Worm (Caenorhabditis elegans): ENCODE results near the gene mam-5.

Gene mam-5

DNA sequence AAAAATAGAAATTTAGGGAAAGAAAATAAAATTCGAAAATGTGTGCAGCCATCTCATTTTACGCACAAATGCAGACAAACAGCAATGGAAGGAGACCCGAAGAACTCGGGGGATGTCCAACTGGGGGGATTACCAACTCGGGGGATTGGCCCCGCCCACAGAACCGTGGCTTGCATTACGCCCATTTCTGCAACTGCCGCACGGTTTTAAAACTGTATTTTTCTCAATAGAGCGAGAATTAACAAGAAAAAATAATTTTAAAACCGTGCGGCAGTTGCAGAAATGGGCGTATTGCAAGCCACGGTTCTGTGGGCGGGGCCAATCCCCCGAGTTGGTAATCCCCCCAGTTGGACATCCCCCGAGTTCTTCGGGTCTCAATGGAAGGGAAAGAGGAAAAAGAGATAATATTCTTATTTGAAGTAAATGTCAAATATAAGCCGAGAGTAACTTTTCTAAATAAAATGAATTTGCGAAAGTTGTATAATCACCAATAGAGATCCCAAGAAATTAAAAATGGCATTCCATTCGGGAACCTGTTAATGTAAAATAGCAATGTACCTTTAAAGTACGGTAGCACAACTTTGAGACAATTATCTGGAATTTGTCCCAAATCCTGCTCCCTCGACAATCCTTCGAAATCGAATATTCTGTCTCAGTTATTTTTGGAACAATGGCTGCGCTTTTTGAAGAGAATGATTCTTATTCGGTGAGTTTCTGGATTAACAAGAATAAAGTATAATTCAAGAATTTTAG, 28.4 kb downstream of the mam-5 start, which contains the start of the genes ruvb-1 and tofu-1 (continued):
- TF ChIP-seq ztf-7 (tag; optimal IDR thresholded peaks at IDR 0.05): peak; percentile 35
- TF ChIP-seq spr-1 (tag; optimal IDR thresholded peaks at IDR 0.05): peak; percentile 56
- peak; percentile 0 to 4 for TF ChIP-seq mdl-1 (tag; optimal IDR thresholded peaks at IDR 0.05)
- TF ChIP-seq nhr-102 (tag; optimal IDR thresholded peaks at IDR 0.05): peak; percentile 58
- peak; percentile 78 for TF ChIP-seq rbr-2 (tag; optimal IDR thresholded peaks at IDR 0.05)
- peak; percentile 50 for TF ChIP-seq nhr-28 (tag; optimal IDR thresholded peaks at IDR 0.05)
- peak; percentile 63 for TF ChIP-seq hlh-30 (tag; optimal IDR thresholded peaks at IDR 0.05; ENCODE audit: insufficient read depth)
- 0 out of 2 replicates have a peak, but pooled peaks have one; percentile 38 for TF ChIP-seq lin-29 (GFP tag; IDR thresholded peaks at IDR 0.05)
- peak; percentile 88 for TF ChIP-seq dve-1 (tag; optimal IDR thresholded peaks at IDR 0.05; ENCODE audit: insufficient read depth)
- peak; percentile 71 for TF ChIP-seq ctbp-1 (GFP tag; IDR thresholded peaks at IDR 0.05)

DNA sequence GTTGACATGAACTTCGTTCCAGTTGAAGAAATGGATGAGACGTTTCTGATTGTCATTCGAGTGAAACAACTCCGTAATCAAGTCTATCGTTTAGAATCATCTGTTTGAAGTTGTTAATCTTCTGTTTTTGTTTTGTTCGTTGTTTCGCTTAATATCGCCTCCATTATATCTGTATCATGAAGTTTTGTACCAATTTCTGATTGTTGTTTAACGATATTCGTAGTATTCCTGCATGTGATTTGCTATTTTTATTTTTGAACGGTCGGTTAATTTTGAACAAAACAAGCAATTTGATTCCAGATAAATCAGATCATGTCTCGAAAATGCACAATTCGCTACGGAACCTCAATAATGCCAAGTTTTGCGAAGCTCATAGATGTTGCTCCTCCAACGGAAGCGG, 30.1 kb downstream of the mam-5 start, which contains the start of gene C27H6.9:
Gene C27H6.9 (plus strand): TSS at position 301 of the 400 bp plus-strand sequence.
- no peak for TF ChIP-seq dmd-9 (GFP tag; IDR thresholded peaks at IDR 0.05)
- no peak for TF ChIP-seq unc-62 (GFP tag; optimal IDR thresholded peaks at IDR 0.05 in 1 of 2)
- TF ChIP-seq unc-62 (tag; optimal IDR thresholded peaks at IDR 0.05): no peak

- TF ChIP-seq ZK337.2 (GFP tag; IDR thresholded peaks at IDR 0.05): no peak
- TF ChIP-seq aly-2 (tag; optimal IDR thresholded peaks at IDR 0.05): no peak
- TF ChIP-seq D1046.2 (GFP tag; IDR thresholded peaks at IDR 0.05): no peak
- TF ChIP-seq dve-1 (tag; optimal IDR thresholded peaks at IDR 0.05; ENCODE audit: insufficient read depth): peak; percentile 33
- 0 out of 2 replicates have a peak, but pooled peaks have one; percentile 20 for TF ChIP-seq egl-43 (GFP tag; IDR thresholded peaks at IDR 0.05)
- TF ChIP-seq R02D3.7 (tag; optimal IDR thresholded peaks at IDR 0.05): no peak
- no peak for TF ChIP-seq Y5F2A.4 (GFP tag; optimal IDR thresholded peaks at IDR 0.05)
- TF ChIP-seq fkh-10 (GFP tag; optimal IDR thresholded peaks at IDR 0.05): no peak
- TF ChIP-seq nhr-111 (GFP tag; optimal IDR thresholded peaks at IDR 0.05): no peak
- no peak for TF ChIP-seq nhr-28 (tag; optimal IDR thresholded peaks at IDR 0.05)
- TF ChIP-seq spr-3 (GFP tag; optimal IDR thresholded peaks at IDR 0.05): no peak
- TF ChIP-seq pha-4 (GFP tag; IDR thresholded peaks at IDR 0.05): 0 out of 2 replicates have a peak, but pooled peaks have one; percentile 30
- no peak for TF ChIP-seq pha-4 (tag; optimal IDR thresholded peaks at IDR 0.05)
- TF ChIP-seq nhr-6 (tag; optimal IDR thresholded peaks at IDR 0.05): no peak
- no peak for TF ChIP-seq F10B5.3 (tag; optimal IDR thresholded peaks at IDR 0.05)
- no peak for TF ChIP-seq egl-27 (tag; optimal IDR thresholded peaks at IDR 0.05)
- 0 out of 2 replicates have a peak, but pooled peaks have one; percentile 26 for TF ChIP-seq arid-1 (GFP tag; conservative IDR thresholded peaks at IDR 0.05)
- peak; percentile 39 for TF ChIP-seq mep-1 (tag; optimal IDR thresholded peaks at IDR 0.05)
- 0 out of 2 replicates have a peak, but pooled peaks have one; percentile 24 for TF ChIP-seq hmg-1.1 (GFP tag; IDR thresholded peaks at IDR 0.05)
- TF ChIP-seq madf-5 (GFP tag; IDR thresholded peaks at IDR 0.05): no peak
- no peak for TF ChIP-seq nhr-41 (GFP tag; IDR thresholded peaks at IDR 0.05)
- no peak for TF ChIP-seq ztf-7 (tag; optimal IDR thresholded peaks at IDR 0.05)
- no peak for TF ChIP-seq ama-1 (optimal IDR thresholded peaks at IDR 0.05)
- no peak for TF ChIP-seq nhr-10 (tag; optimal IDR thresholded peaks at IDR 0.05)
- no peak for TF ChIP-seq attf-4 (tag; optimal IDR thresholded peaks at IDR 0.05)
- no peak for TF ChIP-seq lir-3 (tag; optimal IDR thresholded peaks at IDR 0.05)
- no peak for TF ChIP-seq unc-62 (GFP tag; optimal IDR thresholded peaks at IDR 0.05 in 1 of 2)
- no peak for TF ChIP-seq unc-62 (tag; optimal IDR thresholded peaks at IDR 0.05)
- no peak for TF ChIP-seq zag-1 (tag; optimal IDR thresholded peaks at IDR 0.05)
- TF ChIP-seq mxl-3 (GFP tag; optimal IDR thresholded peaks at IDR 0.05): no peak
- TF ChIP-seq mxl-2 (GFP tag; conservative IDR thresholded peaks at IDR 0.05): no peak
- TF ChIP-seq dmd-6 (GFP tag; IDR thresholded peaks at IDR 0.05): peak; percentile 11; the same call in 1 of the 2 replicates
- TF ChIP-seq duxl-1 (tag; optimal IDR thresholded peaks at IDR 0.05; ENCODE audit: poor library complexity): no peak
- TF ChIP-seq skn-1 (tag; optimal IDR thresholded peaks at IDR 0.05): no peak
- no peak for TF ChIP-seq daf-16 (GFP tag; optimal IDR thresholded peaks at IDR 0.05)
- TF ChIP-seq daf-16 (tag; optimal IDR thresholded peaks at IDR 0.05): no peak
- peak; percentile 69 for TF ChIP-seq T20F7.1 (GFP tag; optimal IDR thresholded peaks at IDR 0.05)
- TF ChIP-seq F44E2.7 (GFP tag; IDR thresholded peaks at IDR 0.05): no peak
Measured at ce11 chrV:9983529-9983928, 31.0 kb downstream of the mam-5 start.
